Worm (Caenorhabditis elegans) whole organism, L2 larva: ENCODE measurements around the gene D1086.19.
A peak's percentile ranks its signal among the peaks of the same experiment; 100 is the strongest.
"Not testable (repeated sequence)": the region's sequence is repeated elsewhere in the genome, so short reads cannot be mapped to it uniquely, and the experiment has no call there.

Experiments
- aly-2 ChIP-seq: fragments of 150-350 bp; optimal IDR thresholded peaks from 2 replicates; lab custom pipeline; 2014; ENCODE audit warnings: missing biosample characterization, missing genetic modification characterization
- elt-3 ChIP-seq: sonication (generic microtip); optimal IDR thresholded peaks from 2 replicates; lab custom pipeline; 2017; ENCODE audit warnings: missing biosample characterization, missing genetic modification characterization
- mab-5 ChIP-seq: fragments of 150-350 bp; optimal IDR thresholded peaks from 2 replicates; lab custom pipeline; 2014; ENCODE audit warnings: missing biosample characterization, missing genetic modification characterization
- mdl-1 ChIP-seq, 2 experiments: fragments of 150-350 bp in 1 of 2; sonication (generic microtip) in 1 of 2; optimal IDR thresholded peaks; 2 replicates each; lab custom pipeline; 2017; ENCODE audit warnings: missing biosample characterization in 2 of 2, missing genetic modification characterization in 2 of 2
- nhr-11 ChIP-seq: fragments of 150-350 bp; optimal IDR thresholded peaks from 2 replicates; lab custom pipeline; 2014; ENCODE audit warnings: missing biosample characterization, missing genetic modification characterization
- nhr-23 ChIP-seq: fragments of 150-350 bp; optimal IDR thresholded peaks from 2 replicates; lab custom pipeline; 2014; ENCODE audit warnings: missing biosample characterization, missing genetic modification reagents, missing genetic modification characterization
- nhr-237 ChIP-seq: fragments of 150-350 bp; optimal IDR thresholded peaks from 2 replicates; lab custom pipeline; 2014; ENCODE audit warnings: missing biosample characterization, missing genetic modification characterization
- nhr-25 ChIP-seq: fragments of 150-350 bp; sonication (generic microtip); optimal IDR thresholded peaks from 3 replicates; lab custom pipeline; 2014; ENCODE audit warnings: missing biosample characterization, missing genetic modification characterization
- nhr-77 ChIP-seq: fragments of 150-350 bp; optimal IDR thresholded peaks from 2 replicates; lab custom pipeline; 2014; ENCODE audit warnings: missing biosample characterization, missing genetic modification characterization
- sma-9 ChIP-seq, 2 experiments: fragments of 150-350 bp in 1 of 2; sonication (generic microtip) in 1 of 2; optimal IDR thresholded peaks; 2 replicates each; lab custom pipeline; 2014 to 2016; ENCODE audit warnings: missing genetic modification characterization in 2 of 2, mild to moderate bottlenecking in 1 of 2, missing biosample characterization in 1 of 2, missing compliant biosample characterization in 1 of 2, missing genetic modification reagents in 1 of 2, moderate library complexity in 1 of 2
- snpc-4 ChIP-seq: fragments of 150-350 bp; optimal IDR thresholded peaks from 2 replicates; lab custom pipeline; 2014; ENCODE audit warnings: missing biosample characterization, missing genetic modification characterization
- unc-62 ChIP-seq: fragments of 150-350 bp; optimal IDR thresholded peaks from 2 replicates; lab custom pipeline; 2014; ENCODE audit warnings: missing biosample characterization, missing genetic modification reagents, missing genetic modification characterization

DNA sequence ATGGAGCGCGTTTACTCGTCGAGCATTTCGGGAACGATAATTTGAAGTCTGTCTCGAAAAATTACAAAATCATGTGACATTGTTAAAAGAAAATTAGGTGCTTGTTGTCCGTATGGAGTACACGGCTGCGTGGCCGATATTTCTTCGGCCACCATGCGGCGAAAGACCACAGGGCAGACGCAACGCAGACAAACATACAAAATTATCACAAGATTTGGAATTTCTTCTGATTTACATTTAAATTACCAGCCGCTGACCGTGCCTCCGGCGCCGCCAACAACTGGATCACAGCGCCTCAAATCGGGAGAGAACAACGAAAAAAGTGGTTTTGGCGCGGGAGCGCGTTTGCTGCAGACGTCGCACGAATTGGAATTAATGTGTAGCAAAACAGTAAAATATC lies 33.1 kb upstream of the D1086.19 start:
- not testable (repeated sequence) for TF ChIP-seq elt-3; sma-9 (tag; optimal IDR thresholded peaks at IDR 0.05; lab: Kevin White, UChicago); nhr-23; nhr-11; aly-2 (tag; lab: Kevin White, UChicago)
- TF ChIP-seq snpc-4 (tag; lab: Kevin White, UChicago) (peak; percentile 68), sma-9 (GFP tag; optimal IDR thresholded peaks at IDR 0.05; lab: Kevin White, UChicago) (peak; percentile 99), mdl-1 (tag; optimal IDR thresholded peaks at IDR 0.05; lab: Kevin White, UChicago) (peak; percentile 58 to 68), unc-62 (GFP tag; lab: Kevin White, UChicago) (peak; percentile 55), nhr-25 (tag; lab: Kevin White, UChicago) (peak; percentile 90), mab-5 (tag; lab: Kevin White, UChicago) (peak; percentile 67), nhr-237 (tag; lab: Kevin White, UChicago) (peak; percentile 33), nhr-77 (peak; percentile 7)
